Worm (Caenorhabditis elegans): Measurements from ENCODE around the gene rbm-17.

rbm-17 gene

DNA sequence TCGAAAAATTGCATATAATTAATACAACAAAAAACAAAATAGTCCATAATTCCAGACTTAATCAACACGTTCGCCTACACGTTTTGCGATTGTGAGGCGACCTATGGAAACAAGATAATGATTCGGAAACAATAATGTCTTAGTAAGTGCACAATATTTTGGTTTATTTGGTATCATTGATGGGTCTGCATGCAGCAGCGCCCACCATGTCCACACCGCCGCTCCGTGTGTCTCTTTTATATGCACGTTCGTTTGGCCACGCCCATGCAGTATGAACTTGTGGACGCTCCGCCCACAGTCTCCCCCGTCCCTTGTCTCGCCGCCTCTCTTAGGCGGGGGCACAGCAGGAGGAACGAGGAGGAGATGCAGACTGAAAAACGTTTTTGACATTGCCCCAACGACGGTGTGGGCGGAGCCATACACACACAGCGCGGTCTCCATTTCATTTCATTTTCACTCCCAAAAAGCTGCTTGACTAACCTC, 43.9 kb upstream of the rbm-17 start, which contains the start of gene mig-38 (continued):
- TF ChIP-seq nhr-11 (tag; optimal IDR thresholded peaks at IDR 0.05) (peak; percentile 52), fos-1 (tag; optimal IDR thresholded peaks at IDR 0.05) (no peak), pqm-1 (tag; optimal IDR thresholded peaks at IDR 0.05) (peak; percentile 11), zfp-3 (GFP tag; conservative IDR thresholded peaks at IDR 0.05) (0 out of 2 replicates have a peak, but pooled peaks have one; percentile 36), D1046.2 (GFP tag; IDR thresholded peaks at IDR 0.05) (0 out of 2 replicates have a peak, but pooled peaks have one; percentile 48), mxl-3 (GFP tag; optimal IDR thresholded peaks at IDR 0.05) (peak; percentile 92), T20F7.1 (GFP tag; optimal IDR thresholded peaks at IDR 0.05) (peak; percentile 65), nhr-111 (GFP tag; optimal IDR thresholded peaks at IDR 0.05) (peak; percentile 7), egl-43 (GFP tag; IDR thresholded peaks at IDR 0.05) (peak; percentile 74), saeg-2 (GFP tag; IDR thresholded peaks at IDR 0.05) (no peak), mxl-2 (GFP tag; conservative IDR thresholded peaks at IDR 0.05) (no peak), set-16 (GFP tag; IDR thresholded peaks at IDR 0.05) (peak; percentile 79), Y75B8A.6 (GFP tag; IDR thresholded peaks at IDR 0.05) (no peak), egl-27 (tag; optimal IDR thresholded peaks at IDR 0.05) (no peak), dve-1 (tag; optimal IDR thresholded peaks at IDR 0.05; ENCODE audit: insufficient read depth) (peak; percentile 8), spr-1 (tag; optimal IDR thresholded peaks at IDR 0.05) (peak; percentile 8), Y105C5A.15 (GFP tag; IDR thresholded peaks at IDR 0.05) (0 out of 2 replicates have a peak, but pooled peaks have one; percentile 63), aha-1 (tag) (peak; percentile 98), ctbp-1 (GFP tag; IDR thresholded peaks at IDR 0.05) (peak; percentile 12; the same call in 1 of the 2 replicates), daf-19 (GFP tag; conservative IDR thresholded peaks at IDR 0.05) (0 out of 2 replicates have a peak, but pooled peaks have one; percentile 69), ceh-20 (GFP tag; IDR thresholded peaks at IDR 0.05) (peak; percentile 13; the same call in 1 of the 2 replicates), hlh-30 (tag; optimal IDR thresholded peaks at IDR 0.05; ENCODE audit: insufficient read depth) (peak; percentile 47)

DNA sequence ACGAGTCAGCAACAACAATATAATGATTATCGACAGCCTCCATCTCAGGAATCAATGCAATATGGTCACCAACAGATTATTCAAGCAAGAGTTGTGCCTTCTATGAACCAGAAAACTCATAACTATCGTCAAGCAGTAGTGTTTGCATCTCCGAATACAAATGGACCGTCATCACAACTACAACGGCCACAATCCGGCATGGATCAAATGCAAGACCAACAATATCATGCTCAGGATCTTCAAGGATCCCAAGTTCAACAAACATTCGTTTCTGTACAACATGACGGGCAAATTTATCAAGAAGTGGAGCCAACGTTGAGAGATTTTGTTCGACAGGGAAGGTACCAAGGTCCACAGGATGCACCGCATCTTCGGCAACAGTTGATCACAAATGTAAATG, 41.0 kb upstream of the rbm-17 start:
- TF ChIP-seq mep-1 (tag; optimal IDR thresholded peaks at IDR 0.05) (no peak), aha-1 (tag) (peak; percentile 92)

DNA sequence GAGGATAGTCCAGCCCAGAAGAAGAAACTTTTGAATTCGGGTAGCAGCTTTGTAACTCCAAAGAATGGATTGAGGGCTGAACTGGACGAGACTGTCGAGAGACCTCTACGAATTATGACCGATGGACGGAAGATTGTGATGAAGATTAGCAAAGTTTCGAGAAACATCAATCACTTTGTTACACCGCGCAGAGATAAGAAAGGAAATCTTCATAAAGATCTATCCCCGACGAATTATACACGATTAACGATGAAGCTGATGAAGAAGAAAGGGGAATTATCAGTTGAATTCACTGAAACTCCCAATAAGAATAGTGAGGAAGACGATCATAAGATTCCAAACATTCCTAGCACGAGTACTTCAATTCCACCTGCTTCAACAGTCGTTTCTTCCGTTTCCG, 38.4 kb upstream of the rbm-17 start:
- no peak for TF ChIP-seq nhr-25 (tag; optimal IDR thresholded peaks at IDR 0.05; ENCODE audit: borderline replicate concordance, insufficient read depth)
- TF ChIP-seq unc-62 (GFP tag; optimal IDR thresholded peaks at IDR 0.05 in 1 of 2) = peak in 1 of 2 experiments; percentile 98
- no peak for TF ChIP-seq unc-62 (tag; optimal IDR thresholded peaks at IDR 0.05)

DNA sequence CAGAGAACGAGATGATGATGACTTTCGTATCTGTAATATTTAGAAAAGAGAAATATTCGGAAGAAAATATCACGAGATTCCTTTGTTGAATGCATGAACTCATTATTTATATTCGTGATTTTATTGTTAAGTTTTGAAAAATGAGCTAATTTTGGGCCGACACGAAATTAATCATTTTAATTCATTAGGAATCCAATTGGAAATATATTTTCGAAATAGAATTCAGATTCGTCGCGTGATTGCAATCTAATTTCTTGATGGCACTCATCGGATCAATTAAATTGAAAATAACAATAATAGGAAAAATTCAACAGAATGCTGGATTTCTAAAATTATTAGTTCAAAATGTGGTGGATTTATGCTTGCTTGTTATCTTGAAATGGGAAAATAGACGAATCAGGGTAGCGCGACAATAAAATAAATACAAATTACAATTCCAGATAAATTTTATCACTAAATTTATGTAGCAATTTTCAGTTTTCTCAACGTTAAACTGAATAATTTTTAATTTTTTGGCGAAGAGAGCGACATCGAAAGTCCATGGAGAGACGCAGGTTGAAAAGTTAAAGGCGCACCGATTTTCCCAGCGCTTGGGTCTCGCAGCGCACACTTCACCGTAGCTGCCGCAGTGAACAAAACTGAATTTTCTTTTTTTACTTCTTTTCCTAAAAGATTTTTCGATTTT, 36.3 kb upstream of the rbm-17 start:
- TF ChIP-seq spr-1 (tag; optimal IDR thresholded peaks at IDR 0.05) (peak; percentile 54), nhr-111 (GFP tag; optimal IDR thresholded peaks at IDR 0.05) (no peak), duxl-1 (tag; optimal IDR thresholded peaks at IDR 0.05; ENCODE audit: poor library complexity) (no peak), nhr-6 (tag; optimal IDR thresholded peaks at IDR 0.05) (peak; percentile 43), sdz-12 (GFP tag; optimal IDR thresholded peaks at IDR 0.05) (peak; percentile 42), nhr-237 (tag; optimal IDR thresholded peaks at IDR 0.05) (no peak), nhr-11 (tag; optimal IDR thresholded peaks at IDR 0.05) (peak; percentile 24), lsy-2 (tag; optimal IDR thresholded peaks at IDR 0.05) (peak; percentile 16 to 94), nhr-28 (tag; optimal IDR thresholded peaks at IDR 0.05) (peak; percentile 31), ZK337.2 (GFP tag; IDR thresholded peaks at IDR 0.05) (no peak), Y5F2A.4 (GFP tag; optimal IDR thresholded peaks at IDR 0.05) (peak; percentile 6), dpl-1 (GFP tag; optimal IDR thresholded peaks at IDR 0.05) (peak; percentile 63), zfp-3 (GFP tag; conservative IDR thresholded peaks at IDR 0.05) (0 out of 2 replicates have a peak, but pooled peaks have one; percentile 33), daf-16 (GFP tag; optimal IDR thresholded peaks at IDR 0.05) (no peak), daf-16 (tag; optimal IDR thresholded peaks at IDR 0.05) (peak; percentile 28), nhr-102 (tag; optimal IDR thresholded peaks at IDR 0.05) (peak; percentile 54), spr-3 (GFP tag; optimal IDR thresholded peaks at IDR 0.05) (no peak), T26A8.4 (GFP tag; IDR thresholded peaks at IDR 0.05) (peak; percentile 58), ctbp-1 (GFP tag; IDR thresholded peaks at IDR 0.05) (0 out of 2 replicates have a peak, but pooled peaks have one; percentile 30), ces-1 (GFP tag; optimal IDR thresholded peaks at IDR 0.05) (no peak), mes-2 (tag; optimal IDR thresholded peaks at IDR 0.05; ENCODE audit: poor library complexity, severe bottlenecking) (peak; percentile 86), snpc-1.2 (GFP tag; IDR thresholded peaks at IDR 0.05) (peak; percentile 44; the same call in 1 of the 2 replicates), ama-1 (optimal IDR thresholded peaks at IDR 0.05) (peak; percentile 14), egl-43 (GFP tag; IDR thresholded peaks at IDR 0.05) (0 out of 2 replicates have a peak, but pooled peaks have one; percentile 22)
